Worm (Caenorhabditis elegans): ENCODE measurements around the gene dgk-3.

dgk-3 gene

DNA sequence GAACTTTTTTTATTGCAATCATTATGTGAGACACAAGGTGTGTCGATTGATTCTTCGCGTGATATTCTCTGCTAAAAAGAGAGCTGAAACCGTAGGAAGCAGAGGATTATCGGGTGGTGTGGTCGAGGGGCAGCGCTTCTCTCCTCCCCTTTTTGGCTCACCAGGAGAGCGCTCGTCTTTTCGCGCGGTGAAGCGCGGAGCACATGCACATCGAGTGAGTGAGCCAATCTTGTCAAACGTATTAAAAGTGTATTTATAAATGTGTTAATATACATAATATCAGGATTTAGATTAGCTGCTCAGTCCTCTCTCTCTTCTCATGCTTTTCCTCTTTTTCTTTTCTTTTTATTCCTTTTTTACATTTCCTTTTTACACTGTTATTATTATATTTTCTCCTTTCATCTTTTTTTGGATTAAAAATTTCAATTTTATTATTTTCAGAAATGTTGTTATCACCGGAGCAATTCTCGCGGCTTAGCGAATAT lies at the start of gene dgk-3:
Gene dgk-3 (plus strand): TSS at position 435 of the 485 bp plus-strand sequence.
- TF ChIP-seq lsy-2 (tag; optimal IDR thresholded peaks at IDR 0.05) (no peak), dmd-6 (GFP tag; IDR thresholded peaks at IDR 0.05) (no peak), rbr-2 (tag; optimal IDR thresholded peaks at IDR 0.05) (no peak), snpc-4 (tag; optimal IDR thresholded peaks at IDR 0.05) (no peak), aha-1 (tag) (peak; percentile 58), cey-2 (tag; optimal IDR thresholded peaks at IDR 0.05; ENCODE audit: borderline replicate concordance, insufficient read depth) (no peak), dmd-9 (GFP tag; IDR thresholded peaks at IDR 0.05) (no peak), lin-13 (GFP tag; optimal IDR thresholded peaks at IDR 0.05) (no peak)

DNA sequence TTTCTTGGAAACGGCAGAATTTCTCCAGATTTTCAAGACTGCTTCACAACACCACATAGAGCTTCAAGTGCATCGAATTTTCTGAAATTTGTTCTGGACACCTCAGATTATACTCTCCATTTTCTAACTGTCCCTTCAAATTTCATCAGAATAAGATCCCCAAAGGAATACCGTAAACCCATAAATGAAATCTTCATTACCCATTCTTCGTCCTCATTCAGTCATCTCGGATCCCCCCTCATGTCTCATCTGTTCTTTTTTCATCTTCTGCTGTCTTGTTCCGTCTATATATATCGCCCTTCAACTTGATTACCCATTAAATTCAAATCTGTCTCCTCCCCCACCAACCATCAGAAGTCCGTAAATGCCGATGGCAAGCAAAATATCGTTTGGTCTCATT lies 48.8 kb upstream of the dgk-3 start:
- TF ChIP-seq fos-1 (tag; optimal IDR thresholded peaks at IDR 0.05) = no peak
- no peak for TF ChIP-seq egl-43 (GFP tag; IDR thresholded peaks at IDR 0.05)
- TF ChIP-seq aha-1 (tag) = peak; percentile 97

DNA sequence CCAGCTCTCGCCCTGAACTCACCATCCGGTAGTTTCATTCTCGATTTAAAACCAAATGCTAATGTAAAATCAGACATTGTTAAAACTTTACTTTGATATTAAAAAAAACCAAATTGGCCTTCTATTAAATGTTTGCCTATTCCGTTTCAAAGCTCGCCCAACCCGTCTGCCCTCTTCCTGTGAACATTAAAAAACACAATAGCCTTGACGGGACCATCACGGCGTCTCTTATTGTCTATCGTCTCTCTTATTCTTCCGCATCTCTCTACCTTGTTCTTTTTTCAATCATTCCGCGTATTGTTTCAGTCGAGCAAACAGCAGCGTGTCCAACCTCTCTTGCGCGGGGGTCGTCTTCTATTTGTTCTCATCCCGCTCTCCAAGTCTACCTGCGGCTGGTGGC lies 48.2 kb upstream of the dgk-3 start, which contains the start of gene ZK512.1:
Gene ZK512.1 (plus strand): TSS at position 301 of the 400 bp plus-strand sequence.
- TF ChIP-seq daf-16 (GFP tag; optimal IDR thresholded peaks at IDR 0.05) = no peak
- no peak for TF ChIP-seq daf-16 (tag; optimal IDR thresholded peaks at IDR 0.05)
- TF ChIP-seq nhr-48 (tag; optimal IDR thresholded peaks at IDR 0.05) = no peak
- TF ChIP-seq attf-4 (tag; optimal IDR thresholded peaks at IDR 0.05) = no peak
- no peak for TF ChIP-seq ctbp-1 (GFP tag; IDR thresholded peaks at IDR 0.05)
- no peak for TF ChIP-seq F10B5.3 (tag; optimal IDR thresholded peaks at IDR 0.05)
- no peak for TF ChIP-seq nhr-28 (tag; optimal IDR thresholded peaks at IDR 0.05)
- TF ChIP-seq madf-5 (GFP tag; IDR thresholded peaks at IDR 0.05) = no peak
- TF ChIP-seq nhr-111 (GFP tag; optimal IDR thresholded peaks at IDR 0.05) = no peak
- TF ChIP-seq unc-39 (tag; optimal IDR thresholded peaks at IDR 0.05) = no peak

DNA sequence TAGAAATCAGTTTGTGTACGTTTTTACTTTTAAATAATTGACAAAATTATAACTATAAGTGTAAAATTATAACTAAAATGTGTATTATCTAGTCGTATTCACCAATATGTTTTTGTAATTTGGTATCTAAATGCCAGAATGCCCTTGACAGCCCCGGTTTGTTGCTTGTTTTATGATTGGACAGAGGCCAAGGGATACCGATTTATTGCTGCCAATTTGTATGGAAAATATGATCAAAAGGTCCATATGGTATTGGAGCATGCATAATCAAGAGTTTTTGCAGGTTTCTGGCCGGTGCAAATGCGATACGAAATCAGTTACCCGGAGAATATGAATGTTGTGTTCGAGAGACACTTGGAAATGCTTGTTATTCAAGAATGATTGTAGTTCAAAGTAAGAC lies 47.1 kb upstream of the dgk-3 start:
- TF ChIP-seq aha-1 (tag) (peak; percentile 52), zip-2 (tag; optimal IDR thresholded peaks at IDR 0.05) (no peak), unc-62 (GFP tag; optimal IDR thresholded peaks at IDR 0.05 in 1 of 2) (peak in 1 of 2 experiments; percentile 77), unc-62 (tag; optimal IDR thresholded peaks at IDR 0.05) (no peak)

DNA sequence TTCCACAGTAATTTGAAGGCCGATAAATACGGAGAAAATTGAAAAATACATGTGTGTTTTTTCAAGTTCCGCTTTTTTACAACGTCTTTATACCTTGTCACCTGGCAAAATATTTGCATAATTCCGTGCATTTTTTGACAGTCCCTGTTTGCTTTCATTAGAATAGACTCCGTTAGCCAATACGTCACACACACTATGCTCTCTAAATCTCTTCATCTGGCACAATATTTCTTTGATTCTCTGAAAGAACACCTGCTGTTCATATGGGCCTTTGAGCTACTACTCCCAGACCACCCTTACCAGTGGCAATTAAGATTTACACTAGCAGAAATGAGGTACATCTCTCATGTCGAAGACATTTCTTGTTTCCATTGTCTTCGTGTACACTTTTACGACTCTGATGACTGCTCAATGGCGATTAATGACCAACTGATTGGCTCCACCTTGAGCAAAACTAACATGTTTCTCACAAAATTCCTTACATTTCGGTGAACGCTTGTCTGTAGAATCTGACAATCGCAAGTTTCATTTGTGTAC lies 44.5 kb upstream of the dgk-3 start, which contains the start of gene grl-11:
Gene grl-11 (minus strand): TSS at position 51 of the 537 bp plus-strand sequence.
- peak in 1 of 2 experiments; percentile 81 for TF ChIP-seq unc-62 (GFP tag; optimal IDR thresholded peaks at IDR 0.05 in 1 of 2)
- TF ChIP-seq unc-62 (tag; optimal IDR thresholded peaks at IDR 0.05) = no peak
- no peak for TF ChIP-seq lin-38 (GFP tag; IDR thresholded peaks at IDR 0.05)

DNA sequence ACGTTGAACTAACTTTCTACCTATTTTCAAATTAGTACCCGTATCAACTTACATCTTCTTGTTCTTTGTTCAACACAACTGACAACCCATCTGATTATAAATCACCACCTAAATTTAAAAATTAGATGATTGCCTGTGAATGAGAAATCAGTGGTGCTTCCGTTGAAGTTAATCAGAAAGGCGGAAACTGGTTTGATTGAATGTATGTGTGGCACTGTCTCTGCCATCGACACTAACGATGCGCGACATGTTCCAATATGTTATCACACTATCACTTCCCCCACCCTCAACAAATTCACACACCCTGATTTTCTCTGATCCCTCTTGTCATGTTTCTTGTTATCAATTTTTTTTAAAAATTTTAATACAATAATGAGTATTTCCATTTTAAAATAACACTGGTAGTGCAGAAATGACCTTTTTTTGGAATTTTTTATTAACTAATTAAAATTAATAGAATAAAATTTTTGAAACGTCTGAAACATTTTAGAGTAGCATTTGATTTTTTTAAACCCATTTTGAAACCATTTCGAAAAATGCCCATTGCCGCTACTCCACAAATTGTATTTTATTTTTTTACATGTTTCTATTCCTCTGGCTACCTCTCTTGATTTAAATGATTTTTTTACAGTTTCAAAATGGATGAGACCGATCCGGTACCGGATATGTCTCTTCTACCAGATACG lies 43.8 kb upstream of the dgk-3 start, which contains the start of gene ced-11:
Gene ced-11 (plus strand): TSS at position 636 of the 686 bp plus-strand sequence.
- no peak for TF ChIP-seq nhr-25 (tag; optimal IDR thresholded peaks at IDR 0.05; ENCODE audit: borderline replicate concordance, insufficient read depth)
- TF ChIP-seq unc-62 (GFP tag; optimal IDR thresholded peaks at IDR 0.05 in 1 of 2) = peak in 1 of 2 experiments; percentile 17
- TF ChIP-seq unc-62 (tag; optimal IDR thresholded peaks at IDR 0.05) = no peak

DNA sequence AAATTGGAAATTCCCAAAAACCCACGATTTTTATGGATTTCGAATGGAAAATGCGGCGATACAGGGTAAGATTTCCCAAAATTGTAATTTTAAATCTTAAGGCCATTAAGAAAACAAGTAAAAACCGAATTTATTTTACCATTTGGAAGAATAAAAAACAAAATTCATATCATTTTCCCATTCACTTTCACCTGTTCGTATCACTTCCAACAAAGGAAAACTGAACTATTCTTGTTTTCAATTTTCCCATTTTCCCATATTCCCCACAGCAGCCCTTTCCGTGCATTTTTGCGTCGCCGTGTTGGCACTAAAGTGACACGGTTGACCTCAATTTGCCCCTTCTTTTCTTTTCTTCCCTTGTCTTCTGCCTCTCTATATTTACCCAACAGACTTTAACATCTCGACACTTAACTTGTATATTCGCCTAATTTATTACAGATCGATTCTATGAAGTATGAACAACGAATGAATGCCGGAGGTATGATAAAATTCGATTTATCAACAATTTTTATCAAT lies 37.0 kb upstream of the dgk-3 start, which contains the start of gene sec-16A.1:
Gene sec-16A.1 (plus strand): TSS at position 51 of the 516 bp plus-strand sequence.
- TF ChIP-seq dpl-1 (GFP tag; optimal IDR thresholded peaks at IDR 0.05) (peak; percentile 41), madf-5 (GFP tag; IDR thresholded peaks at IDR 0.05) (no peak), zag-1 (tag; optimal IDR thresholded peaks at IDR 0.05) (no peak), hmg-1.1 (GFP tag; IDR thresholded peaks at IDR 0.05) (0 out of 2 replicates have a peak, but pooled peaks have one; percentile 24), nhr-28 (tag; optimal IDR thresholded peaks at IDR 0.05) (peak; percentile 4), unc-39 (tag; optimal IDR thresholded peaks at IDR 0.05) (no peak), mes-2 (tag; optimal IDR thresholded peaks at IDR 0.05; ENCODE audit: poor library complexity, severe bottlenecking) (peak; percentile 75), ceh-82 (tag; optimal IDR thresholded peaks at IDR 0.05) (no peak), pha-4 (GFP tag; IDR thresholded peaks at IDR 0.05) (no peak), pha-4 (tag; optimal IDR thresholded peaks at IDR 0.05) (peak; percentile 60), egl-43 (GFP tag; IDR thresholded peaks at IDR 0.05) (no peak), aha-1 (tag) (peak; percentile 44), unc-62 (GFP tag; optimal IDR thresholded peaks at IDR 0.05 in 1 of 2) (peak in 1 of 2 experiments; percentile 93), unc-62 (tag; optimal IDR thresholded peaks at IDR 0.05) (no peak), fkh-10 (GFP tag; optimal IDR thresholded peaks at IDR 0.05) (no peak), F49E8.2 (tag; optimal IDR thresholded peaks at IDR 0.05; ENCODE audit: borderline replicate concordance) (no peak), lin-15B (tag; optimal IDR thresholded peaks at IDR 0.05) (no peak)

Measured in whole organism, L4 larva.